Worm (Caenorhabditis elegans) whole organism, dauer: ENCODE measurements around the gene clec-232.
"Not testable (repeated sequence)": the region's sequence is repeated elsewhere in the genome, so short reads cannot be mapped to it uniquely, and the experiment has no call there.

Source experiments
- unc-62 ChIP-seq: sonication (generic microtip); optimal IDR thresholded peaks from 2 replicates; lab custom pipeline; 2017; ENCODE audit warnings: missing biosample characterization, missing genetic modification reagents, missing genetic modification characterization

The clec-232 gene

DNA sequence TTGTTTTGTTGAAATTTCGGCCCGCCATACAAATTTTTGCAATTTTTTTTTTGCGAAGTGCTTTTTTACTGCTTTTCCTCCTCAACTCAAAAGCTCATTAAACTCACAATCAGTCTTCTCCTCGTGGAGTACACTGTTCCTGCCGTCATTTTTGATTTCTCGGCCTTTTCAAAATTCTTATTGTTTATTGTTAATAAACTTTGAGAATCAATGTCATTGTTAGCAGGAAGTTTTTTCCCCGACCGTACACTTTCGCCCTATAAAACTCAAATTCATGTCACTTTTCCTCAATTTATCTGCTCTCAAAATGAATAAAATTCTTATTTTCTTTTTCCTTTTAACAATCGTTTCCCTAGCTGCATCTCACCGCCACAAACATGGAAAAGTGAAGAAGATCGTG lies at the start of gene clec-232:
Gene clec-232, plus strand, starts transcription at position 301 of the 400 bp plus-strand sequence.
- TF ChIP-seq unc-62 = no peak

DNA sequence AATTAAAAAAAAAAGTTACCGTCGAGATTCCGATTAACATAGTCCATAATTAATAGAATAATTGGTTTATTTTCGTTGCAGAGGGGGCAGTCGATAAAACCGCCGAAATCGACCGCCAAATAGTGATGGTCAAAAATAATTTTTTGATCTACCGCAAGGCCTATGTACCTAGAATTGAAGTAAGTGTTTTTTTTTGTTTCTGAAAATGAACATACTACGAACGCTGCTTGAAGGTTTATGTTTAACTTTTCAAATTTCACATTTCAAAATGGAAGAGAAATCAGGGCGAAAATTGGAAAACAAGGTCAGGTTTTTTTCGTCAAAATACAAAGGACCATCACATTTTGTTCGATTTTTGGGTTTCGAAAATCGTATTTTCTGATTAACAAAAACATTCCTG lies 47.6 kb upstream of the clec-232 start, which contains the start of gene pzf-1:
Gene pzf-1, minus strand, starts transcription at position 101 of the 400 bp plus-strand sequence.
- no peak for TF ChIP-seq unc-62

DNA sequence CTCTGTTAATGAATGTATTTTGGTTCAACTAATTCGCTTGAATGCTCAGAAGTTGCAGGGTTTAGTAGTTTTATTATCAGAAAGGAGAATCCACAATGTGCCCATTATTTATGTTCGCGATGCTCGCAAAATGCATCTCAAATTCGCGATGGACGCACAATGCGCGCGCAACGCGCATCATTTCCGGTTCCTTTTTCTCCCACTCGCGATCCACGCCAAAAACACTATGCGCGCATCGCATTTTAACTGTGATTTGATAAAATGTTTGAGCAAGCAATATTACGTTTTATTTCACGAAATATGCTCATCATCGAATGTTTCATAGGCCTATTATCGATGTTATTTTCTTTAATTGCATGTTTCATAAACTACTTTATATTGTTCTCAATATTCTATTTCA lies 46.1 kb upstream of the clec-232 start, which contains the start of gene srbc-77:
Gene srbc-77, plus strand, starts transcription at position 301 of the 400 bp plus-strand sequence.
- TF ChIP-seq unc-62 = not testable (repeated sequence)

DNA sequence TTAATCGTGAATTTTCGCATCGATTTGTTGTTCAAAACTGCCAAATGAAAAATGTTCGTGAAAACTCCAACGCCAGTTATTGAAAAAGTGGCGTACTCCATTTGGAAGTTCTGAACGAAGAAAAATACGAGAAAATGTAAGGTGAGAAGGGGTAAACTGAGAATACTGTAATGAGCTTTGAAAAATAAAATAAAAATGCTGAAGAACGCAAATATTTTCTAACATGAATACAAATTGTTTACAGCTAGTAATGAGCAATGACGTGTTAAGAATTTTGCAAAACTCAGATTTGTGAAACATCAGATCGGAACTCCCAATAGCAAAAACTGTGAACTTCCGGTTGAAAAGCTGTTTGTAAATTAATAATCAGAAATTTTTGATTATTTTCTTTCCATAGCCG lies 43.6 kb upstream of the clec-232 start, which contains the start of gene srw-26:
Gene srw-26, minus strand, starts transcription at position 101 of the 400 bp plus-strand sequence.
- TF ChIP-seq unc-62 = no peak

DNA sequence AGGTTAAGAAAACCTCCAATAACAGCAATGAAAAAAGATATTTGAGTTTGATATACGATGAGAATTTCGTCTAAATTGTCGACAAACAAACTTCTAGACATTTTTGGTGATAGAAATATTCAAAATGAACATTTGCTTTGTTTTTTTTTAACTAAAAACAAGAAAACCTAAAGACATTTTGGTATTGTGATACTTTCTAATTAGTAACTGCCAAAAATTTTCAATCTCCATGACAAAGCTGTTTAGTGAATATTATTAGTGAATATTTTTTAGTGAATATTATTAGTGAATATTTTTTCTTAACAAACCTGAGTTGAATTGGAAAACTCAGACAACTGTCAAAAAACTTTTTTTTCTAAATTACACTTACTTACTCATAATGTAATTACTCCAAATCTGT lies 35.7 kb upstream of the clec-232 start, which contains the start of gene srw-55:
Gene srw-55, minus strand, starts transcription at position 101 of the 400 bp plus-strand sequence.
- no peak for TF ChIP-seq unc-62

DNA sequence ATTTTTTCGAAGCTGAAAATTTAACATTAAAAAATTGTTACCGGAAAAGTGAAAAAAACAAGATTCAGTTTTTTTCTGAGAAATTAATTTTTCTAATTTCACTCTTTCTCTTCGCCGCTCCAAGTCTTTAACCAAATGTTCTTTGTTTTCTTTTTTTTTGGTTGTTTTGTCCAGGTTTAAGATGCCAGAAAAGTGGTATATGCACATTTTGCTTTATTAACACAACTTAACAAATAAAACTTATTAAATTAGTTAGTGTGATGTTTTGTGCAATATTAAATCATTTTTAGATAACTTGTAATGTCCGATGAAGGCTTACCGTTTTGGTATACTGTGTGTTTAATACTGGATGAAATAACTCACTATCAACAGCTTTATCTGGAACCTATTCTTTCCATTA lies 32.8 kb upstream of the clec-232 start, which contains the start of gene srw-53:
Gene srw-53, plus strand, starts transcription at position 301 of the 400 bp plus-strand sequence.
- TF ChIP-seq unc-62 = no peak

DNA sequence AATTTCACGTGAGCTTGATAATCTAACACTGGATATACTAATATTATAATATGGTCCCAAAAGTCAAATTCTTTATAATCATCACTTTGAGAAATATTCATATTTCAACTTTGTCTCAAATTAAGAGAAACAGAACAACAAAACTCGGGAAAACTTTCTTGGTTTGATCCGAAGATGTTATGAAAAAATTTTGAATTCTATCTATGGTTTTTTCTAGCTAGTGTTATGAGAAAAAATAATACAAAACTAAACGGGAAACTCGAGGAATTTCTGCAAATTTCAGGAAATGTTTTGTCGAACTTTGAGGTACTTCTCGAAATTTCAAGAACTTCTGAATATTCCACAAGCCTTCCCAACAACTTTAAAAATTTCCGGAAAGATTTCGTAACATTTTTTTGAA lies 25.0 kb upstream of the clec-232 start, which contains the start of gene srw-59:
Gene srw-59, minus strand, starts transcription at position 101 of the 400 bp plus-strand sequence.
- no peak for TF ChIP-seq unc-62

DNA sequence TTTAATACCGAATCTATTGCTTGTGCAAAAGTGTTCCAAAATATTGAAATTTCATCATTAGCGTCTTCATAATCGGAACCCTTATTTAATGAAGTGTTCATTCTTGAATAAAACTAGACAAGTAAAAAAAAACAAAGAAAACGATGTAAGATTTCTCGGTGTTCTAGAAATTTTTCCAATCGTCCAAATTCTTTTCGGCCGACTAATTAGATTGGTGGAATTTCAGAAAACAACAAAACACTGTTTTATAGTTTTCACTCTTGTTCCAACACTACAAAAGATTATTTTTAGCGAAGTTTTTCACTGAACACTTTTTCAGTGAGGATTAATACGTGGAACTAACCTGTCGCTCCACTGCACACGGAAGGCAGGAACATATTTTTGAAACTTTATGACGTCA lies 23.2 kb upstream of the clec-232 start, which contains the start of gene srw-56:
Gene srw-56, minus strand, starts transcription at position 101 of the 400 bp plus-strand sequence.
- TF ChIP-seq unc-62 = no peak

DNA sequence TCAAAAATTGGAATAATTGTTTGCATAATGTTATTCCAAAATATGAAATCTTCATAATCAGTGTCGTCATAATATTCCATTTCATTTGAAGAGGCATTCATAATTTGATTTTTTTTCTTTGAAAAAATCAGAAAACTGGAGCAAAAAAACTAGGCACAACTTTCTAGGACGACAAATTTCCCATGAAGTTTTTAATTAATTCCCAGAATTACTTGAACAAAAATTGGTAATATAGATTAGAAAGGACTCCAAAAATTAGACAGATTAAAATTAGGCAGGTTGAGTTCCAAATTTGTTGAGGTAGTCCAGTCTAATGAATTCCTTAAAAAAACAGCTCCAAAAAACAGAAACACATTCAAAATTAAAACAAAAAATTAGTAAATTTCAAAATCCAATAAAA lies 21.0 kb upstream of the clec-232 start, which contains the start of gene srw-57:
Gene srw-57, minus strand, starts transcription at position 101 of the 400 bp plus-strand sequence.
- TF ChIP-seq unc-62 = no peak

DNA sequence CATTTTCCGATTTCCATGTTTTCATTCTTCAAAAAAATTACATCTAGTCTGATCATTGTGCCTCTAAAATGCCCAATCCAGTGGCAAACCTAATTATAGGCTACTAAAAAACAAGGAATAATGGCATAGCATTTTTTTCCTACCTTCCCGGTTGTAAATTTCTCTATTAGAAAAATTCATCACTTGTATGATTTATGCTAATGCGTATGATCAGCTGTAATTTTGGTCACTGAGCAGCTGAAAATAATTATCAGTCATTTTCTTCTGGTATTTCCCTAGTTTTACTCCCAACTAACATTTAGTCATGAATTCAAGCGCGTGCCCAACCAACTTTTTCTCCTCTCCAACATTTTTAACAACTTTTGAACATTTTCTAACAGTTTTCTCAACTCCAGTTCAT lies 20.4 kb upstream of the clec-232 start, which contains the start of gene srh-186:
Gene srh-186, plus strand, starts transcription at position 301 of the 400 bp plus-strand sequence.
- TF ChIP-seq unc-62 = no peak

DNA sequence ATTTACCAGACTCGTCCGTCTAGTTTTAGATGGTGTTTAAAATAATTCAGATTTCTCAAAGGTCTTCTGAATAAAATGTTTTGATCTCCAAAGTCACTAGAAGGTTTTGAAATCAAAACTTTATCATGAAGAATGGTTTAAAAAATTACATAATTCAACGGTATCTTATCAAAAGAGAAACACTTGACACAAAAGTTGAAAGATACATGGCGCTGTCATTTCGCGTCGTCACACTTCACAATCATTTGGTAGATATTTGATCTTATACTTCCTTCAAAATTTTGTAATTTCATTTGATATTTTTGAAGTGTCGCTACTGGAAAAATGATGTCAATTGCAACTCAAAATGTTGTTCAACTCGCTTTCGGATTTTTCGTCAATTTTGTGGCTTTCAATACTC lies 18.8 kb upstream of the clec-232 start, which contains the start of gene F36G9.3:
Gene F36G9.3, plus strand, starts transcription at position 301 of the 400 bp plus-strand sequence.
- TF ChIP-seq unc-62 = no peak

DNA sequence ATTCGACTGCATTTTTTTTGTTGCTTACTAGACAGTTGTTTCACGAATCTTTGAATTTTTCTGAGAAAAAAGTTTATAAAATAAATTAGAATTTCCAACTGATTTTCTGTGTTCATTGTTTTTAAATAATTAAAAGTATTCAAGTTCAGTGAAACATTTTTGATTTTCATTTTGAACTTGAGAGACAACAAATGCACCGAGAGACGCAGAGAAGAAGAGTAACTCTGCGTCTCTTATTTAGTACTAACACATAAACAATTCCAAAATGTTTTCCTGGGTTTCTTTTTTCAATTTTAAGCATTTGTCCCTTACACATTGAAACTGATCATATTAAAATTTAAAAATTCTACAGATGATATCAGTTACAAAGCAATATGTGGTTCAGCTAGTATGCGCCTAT lies 16.5 kb upstream of the clec-232 start:
- TF ChIP-seq unc-62 = no peak

DNA sequence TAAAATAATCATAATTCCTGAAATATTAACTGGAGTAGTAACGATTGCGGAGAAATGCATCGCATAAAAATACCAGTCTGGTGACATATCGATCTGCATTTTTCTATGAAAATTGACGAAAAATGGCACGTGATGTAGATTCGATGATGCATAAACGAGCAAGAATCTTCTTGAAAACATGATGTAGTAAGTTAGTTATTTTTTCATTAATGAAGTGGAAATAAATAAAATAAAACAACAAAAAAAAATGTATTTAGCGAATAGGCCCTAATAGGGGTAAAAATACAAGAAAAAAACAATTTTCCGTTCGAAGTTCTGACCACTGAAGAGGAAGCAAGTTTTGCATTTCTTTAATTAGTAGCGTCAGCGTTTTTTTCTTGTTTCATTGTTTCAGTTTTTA lies 10.8 kb upstream of the clec-232 start, which contains the start of gene sri-2:
Gene sri-2, minus strand, starts transcription at position 101 of the 400 bp plus-strand sequence.
- TF ChIP-seq unc-62 = no peak

DNA sequence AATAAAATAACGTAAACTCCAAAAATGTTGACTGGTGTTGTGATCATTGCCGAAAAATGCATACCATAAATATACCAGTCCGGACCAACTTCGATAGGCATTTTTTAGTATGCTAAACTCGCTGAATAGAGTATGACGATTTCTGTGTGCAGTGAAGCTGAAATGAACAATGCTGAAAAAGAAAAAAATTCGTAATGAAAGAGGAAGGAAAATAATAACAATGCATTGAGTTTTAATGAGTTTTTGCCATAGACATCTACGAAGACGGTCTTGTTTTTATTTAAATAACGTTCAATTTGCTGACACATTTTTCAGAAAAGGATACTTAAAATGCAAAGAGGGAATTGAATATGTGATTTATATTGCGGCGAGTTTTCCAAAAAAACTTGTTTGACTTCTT lies 8.4 kb upstream of the clec-232 start, which contains the start of gene sri-1:
Gene sri-1, minus strand, starts transcription at position 101 of the 400 bp plus-strand sequence.
- TF ChIP-seq unc-62 = no peak

DNA sequence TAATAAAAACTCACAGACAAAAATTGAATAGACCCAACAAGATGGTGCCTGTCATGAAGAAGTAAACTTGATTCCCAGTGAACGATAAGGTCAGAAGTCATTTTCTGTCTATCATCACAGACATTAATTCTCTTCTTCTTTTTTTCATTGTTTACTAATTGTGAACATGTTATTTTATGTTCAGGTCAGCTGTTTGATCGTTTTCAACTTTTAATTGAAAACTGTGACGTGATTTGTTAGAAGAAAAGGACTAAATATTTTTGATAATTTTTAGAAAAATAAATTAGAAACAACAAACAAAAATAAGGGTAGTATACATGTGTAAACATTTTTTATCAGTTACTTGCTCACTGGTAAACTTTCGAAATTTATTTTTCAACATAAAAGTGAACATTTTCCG lies 6.3 kb upstream of the clec-232 start, which contains the start of gene F36G9.7:
Gene F36G9.7, minus strand, starts transcription at position 101 of the 400 bp plus-strand sequence.
- no peak for TF ChIP-seq unc-62

DNA sequence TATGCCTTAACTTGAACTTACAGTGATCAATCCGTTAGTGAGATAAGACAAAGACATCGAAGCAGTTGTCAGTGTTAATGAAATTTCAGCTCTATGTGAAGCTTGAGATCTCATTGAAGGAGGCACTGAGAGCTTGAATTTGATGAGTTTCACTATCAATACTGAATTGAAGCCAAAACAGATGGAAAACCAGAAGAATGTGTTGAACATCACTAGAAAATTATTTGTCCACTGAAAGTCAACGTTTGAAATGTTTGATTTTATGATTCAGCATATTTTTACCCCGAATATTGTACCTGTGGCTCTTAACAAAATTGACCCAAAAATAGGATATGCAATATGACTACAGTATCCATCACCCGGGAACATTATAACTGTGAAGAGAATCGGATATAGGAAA lies 5.1 kb upstream of the clec-232 start:
- TF ChIP-seq unc-62 = no peak

DNA sequence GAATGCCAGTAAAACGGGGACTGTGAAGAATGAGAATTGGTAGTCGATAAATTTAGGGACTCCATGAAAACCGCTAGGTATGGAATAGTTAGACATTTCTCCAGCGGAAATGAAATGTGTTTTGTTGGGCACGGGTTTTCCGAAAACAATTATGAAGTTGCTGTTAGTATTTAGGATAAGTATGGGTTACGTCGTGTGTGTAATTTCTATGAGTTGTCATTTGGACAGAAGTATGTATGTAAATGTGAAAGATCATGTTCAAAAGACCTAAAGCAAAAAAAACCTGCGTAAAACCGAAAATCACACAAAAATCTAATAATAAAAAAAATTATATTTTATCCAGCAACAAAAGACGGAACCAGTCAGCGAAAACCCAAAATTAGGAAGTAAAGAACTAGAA lies 3.5 kb upstream of the clec-232 start, which contains the start of gene sru-23:
Gene sru-23, minus strand, starts transcription at position 101 of the 400 bp plus-strand sequence.
- no peak for TF ChIP-seq unc-62

DNA sequence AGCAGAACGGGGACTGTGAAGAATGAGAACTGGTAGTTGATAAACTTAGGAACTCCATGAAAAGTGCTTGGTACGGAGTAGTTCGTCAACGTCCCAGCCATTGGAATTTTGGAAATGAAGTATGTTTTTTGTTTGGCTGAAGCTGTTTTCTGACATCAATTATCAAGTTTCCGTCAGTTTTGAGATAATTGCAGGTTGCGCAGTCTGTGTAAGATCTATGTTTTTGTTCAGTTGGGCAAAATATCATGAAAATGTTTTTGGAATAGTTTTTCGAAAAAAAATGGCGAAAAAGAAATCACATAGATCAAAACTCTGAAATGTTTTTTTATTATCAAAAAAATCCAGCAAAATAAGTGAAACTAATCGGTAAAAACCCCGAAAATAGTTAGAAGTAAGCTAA lies 1.1 kb upstream of the clec-232 start, which contains the start of gene sru-22:
Gene sru-22, minus strand, starts transcription at position 101 of the 400 bp plus-strand sequence.
- TF ChIP-seq unc-62 = no peak
